Fruit fly (Drosophila melanogaster): ENCODE data around the gene Sfp26Ac.
A peak's percentile ranks its signal among the peaks of the same experiment; 100 is the strongest.

Sfp26Ac gene

DNA sequence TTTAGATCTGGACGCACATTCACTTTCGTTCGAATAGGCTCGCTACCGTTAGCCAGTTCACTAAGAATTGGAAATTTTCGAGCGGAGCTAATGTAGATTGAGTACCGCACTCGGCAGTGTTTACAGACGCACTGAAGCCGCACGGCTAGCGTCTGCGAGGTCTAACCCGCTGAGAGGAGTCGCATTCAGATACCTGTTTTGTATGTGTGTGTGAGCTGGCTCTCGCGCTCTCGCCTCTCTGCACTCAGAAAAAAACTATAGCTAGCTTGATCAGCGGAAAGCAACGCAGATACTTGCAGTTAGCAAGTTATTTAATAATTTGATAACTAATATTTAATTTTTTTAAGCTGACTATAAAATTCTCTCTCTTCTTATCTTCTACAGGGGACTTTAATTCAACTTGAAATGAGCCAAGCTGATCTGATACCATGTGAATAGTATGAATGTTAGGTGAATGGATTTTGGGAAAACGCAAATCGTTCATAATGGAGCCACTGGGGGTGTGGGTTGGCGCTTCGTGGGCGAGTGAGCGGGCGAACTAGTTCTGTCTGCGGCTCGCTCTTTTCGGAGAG is 5.1 kb downstream of the Sfp26Ac start, which contains the start of gene rau (continued):
- peak; percentile 71 for TF ChIP-seq Six4 (GFP tag; optimal IDR thresholded peaks at IDR 0.05)
- TF ChIP-seq CG9797 (GFP tag; optimal IDR thresholded peaks at IDR 0.05) = peak; percentile 15
- peak; percentile 92 for TF ChIP-seq cg (GFP tag; optimal IDR thresholded peaks at IDR 0.05)
- peak; percentile 87 for TF ChIP-seq CG2678 (tag; optimal IDR thresholded peaks at IDR 0.05)
- peak; percentile 95 for TF ChIP-seq kni (GFP tag; optimal IDR thresholded peaks at IDR 0.05)
- TF ChIP-seq CG17829 (tag; optimal IDR thresholded peaks at IDR 0.05) = peak; percentile 83
- TF ChIP-seq aop (GFP tag; IDR thresholded peaks at IDR 0.05) = peak; percentile 62; the same call in 1 of the 2 replicates
- no peak for TF ChIP-seq CG4282 (GFP tag; optimal IDR thresholded peaks at IDR 0.05)
- TF ChIP-seq ab (GFP tag; optimal IDR thresholded peaks at IDR 0.05) = no peak
- no peak for TF ChIP-seq gt (GFP tag; IDR thresholded peaks at IDR 0.05)
- TF ChIP-seq tap (tag; optimal IDR thresholded peaks at IDR 0.05) = peak; percentile 60
- peak; percentile 49 for TF ChIP-seq ems (GFP tag; optimal IDR thresholded peaks at IDR 0.05)
- peak; percentile 59 for TF ChIP-seq Atf3 (GFP tag; optimal IDR thresholded peaks at IDR 0.05)
- peak; percentile 73 for TF ChIP-seq CG34376 (GFP tag; optimal IDR thresholded peaks at IDR 0.05)
- TF ChIP-seq CG7372 (GFP tag; IDR thresholded peaks at IDR 0.05) = peak; percentile 76
- TF ChIP-seq CG18011 (GFP tag; optimal IDR thresholded peaks at IDR 0.05) = peak; percentile 33
- peak; percentile 30 to 39 for TF ChIP-seq Pdp1 (GFP tag; optimal IDR thresholded peaks at IDR 0.05)
- TF ChIP-seq ara (GFP tag; IDR thresholded peaks at IDR 0.05) = peak; percentile 59; the same call in 1 of the 2 replicates
- TF ChIP-seq otp (GFP tag; IDR thresholded peaks at IDR 0.05) = 0 out of 3 replicates have a peak, but pooled peaks have one; percentile 17
- no peak for TF ChIP-seq slp2 (GFP tag; optimal IDR thresholded peaks at IDR 0.05)
- no peak for TF ChIP-seq CG6791 (GFP tag; IDR thresholded peaks at IDR 0.05; ENCODE audit: partially characterized antibody)
- no peak for TF ChIP-seq sc (optimal IDR thresholded peaks at IDR 0.05)
- peak; percentile 67 for TF ChIP-seq sc (GFP tag; optimal IDR thresholded peaks at IDR 0.05)
- no peak for TF ChIP-seq Hr39 (optimal IDR thresholded peaks at IDR 0.05)
- TF ChIP-seq corto (GFP tag; optimal IDR thresholded peaks at IDR 0.05) = no peak
- TF ChIP-seq HHEX (GFP tag; optimal IDR thresholded peaks at IDR 0.05) = peak; percentile 68
- TF ChIP-seq vnd (GFP tag; IDR thresholded peaks at IDR 0.05; ENCODE audit: partially characterized antibody) = no peak
- TF ChIP-seq CG30403 (GFP tag; optimal IDR thresholded peaks at IDR 0.05) = peak; percentile 76
- TF ChIP-seq CG7928 (GFP tag; optimal IDR thresholded peaks at IDR 0.05) = no peak
- no peak for TF ChIP-seq Ets97D (GFP tag; optimal IDR thresholded peaks at IDR 0.05)
- TF ChIP-seq grau (tag; optimal IDR thresholded peaks at IDR 0.05) = peak; percentile 69
- TF ChIP-seq insv (GFP tag; optimal IDR thresholded peaks at IDR 0.05) = peak in 1 of 2 experiments; percentile 88
- TF ChIP-seq CG18262 (tag; optimal IDR thresholded peaks at IDR 0.05) = peak; percentile 85
- TF ChIP-seq fd96Cb (tag; optimal IDR thresholded peaks at IDR 0.05) = peak; percentile 74
- 0 out of 3 replicates have a peak, but pooled peaks have one; percentile 41 for TF ChIP-seq jigr1 (GFP tag; IDR thresholded peaks at IDR 0.05)
- TF ChIP-seq Hsf (GFP tag; optimal IDR thresholded peaks at IDR 0.05) = peak; percentile 57
- no peak for TF ChIP-seq tll (GFP tag; optimal IDR thresholded peaks at IDR 0.05)
- peak; percentile 43 for TF ChIP-seq fd102C (GFP tag; optimal IDR thresholded peaks at IDR 0.05)
- no peak for TF ChIP-seq hth (optimal IDR thresholded peaks at IDR 0.05)
- peak; percentile 80 for TF ChIP-seq Rfx (GFP tag; IDR thresholded peaks at IDR 0.05)
- TF ChIP-seq Myb (GFP tag; optimal IDR thresholded peaks at IDR 0.05) = no peak
